Fruit fly (Drosophila melanogaster): ENCODE measurements around the gene mRpL9.
A peak's percentile ranks its signal among the peaks of the same experiment; 100 is the strongest.

Gene mRpL9

dm6 chr3R:15330472-15330871 is at the start of gene mRpL9 (continued):
- TF ChIP-seq CG10462 (GFP tag; optimal IDR thresholded peaks at IDR 0.05): no peak
- TF ChIP-seq CG10979 (tag; optimal IDR thresholded peaks at IDR 0.05): peak; percentile 14
- no peak for TF ChIP-seq CG5953 (GFP tag; IDR thresholded peaks at IDR 0.05)
- TF ChIP-seq mld (GFP tag; IDR thresholded peaks at IDR 0.05; ENCODE audit: partially characterized antibody): no peak
- TF ChIP-seq Nf-YC (tag; optimal IDR thresholded peaks at IDR 0.05): peak; percentile 26
- TF ChIP-seq CG12744 (GFP tag; optimal IDR thresholded peaks at IDR 0.05): peak; percentile 5
- TF ChIP-seq dpn (GFP tag; optimal IDR thresholded peaks at IDR 0.05): peak in 1 of 2 experiments; percentile 34
- TF ChIP-seq Opbp (GFP tag; IDR thresholded peaks at IDR 0.05; ENCODE audit: partially characterized antibody): peak; percentile 38; the same call in 1 of the 3 replicates
- peak; percentile 91 for TF ChIP-seq Abd-B (GFP tag; optimal IDR thresholded peaks at IDR 0.05)
- 0 out of 3 replicates have a peak, but pooled peaks have one; percentile 48 for TF ChIP-seq HLH4C (GFP tag; IDR thresholded peaks at IDR 0.05; ENCODE audit: partially characterized antibody)
- TF ChIP-seq Mrtf (GFP tag; IDR thresholded peaks at IDR 0.05): no peak
- peak; percentile 11 for TF ChIP-seq CG18011 (GFP tag; optimal IDR thresholded peaks at IDR 0.05)
- TF ChIP-seq sima (GFP tag; optimal IDR thresholded peaks at IDR 0.05): no peak
- TF ChIP-seq CG2116 (GFP tag; optimal IDR thresholded peaks at IDR 0.05): peak; percentile 16
- peak; percentile 47 for TF ChIP-seq sens (GFP tag)
- peak; percentile 43; the same call in 1 of the 2 replicates for TF ChIP-seq sob (GFP tag; IDR thresholded peaks at IDR 0.05)
- no peak for TF ChIP-seq br (optimal IDR thresholded peaks at IDR 0.05)
- TF ChIP-seq pzg (GFP tag; optimal IDR thresholded peaks at IDR 0.05): peak; percentile 69
- no peak for TF ChIP-seq CG1792 (GFP tag; optimal IDR thresholded peaks at IDR 0.05)
- peak; percentile 51 for TF ChIP-seq CG17186 (GFP tag; optimal IDR thresholded peaks at IDR 0.05)
- TF ChIP-seq Dp (GFP tag; optimal IDR thresholded peaks at IDR 0.05): peak; percentile 61
- no peak for TF ChIP-seq tup (GFP tag; optimal IDR thresholded peaks at IDR 0.05)
- no peak for TF ChIP-seq croc (GFP tag; conservative IDR thresholded peaks at IDR 0.05)
- no peak for TF ChIP-seq CG6175 (GFP tag; IDR thresholded peaks at IDR 0.05)
- TF ChIP-seq stwl (tag; optimal IDR thresholded peaks at IDR 0.05): peak; percentile 48
- peak; percentile 47; the same call in 1 of the 2 replicates for TF ChIP-seq Rfx (GFP tag; IDR thresholded peaks at IDR 0.05)
- no peak for TF ChIP-seq chn (GFP tag; optimal IDR thresholded peaks at IDR 0.05)
- peak; percentile 43 for TF ChIP-seq CG30403 (GFP tag; optimal IDR thresholded peaks at IDR 0.05)
- peak; percentile 76 for TF ChIP-seq CG4617 (GFP tag; optimal IDR thresholded peaks at IDR 0.05; ENCODE audit: borderline replicate concordance)
- peak; percentile 22 for TF ChIP-seq Mad (GFP tag; optimal IDR thresholded peaks at IDR 0.05)
- peak; percentile 17 for TF ChIP-seq HmgD (GFP tag; optimal IDR thresholded peaks at IDR 0.05)
- peak; percentile 4 for TF ChIP-seq NfI (GFP tag; optimal IDR thresholded peaks at IDR 0.05)
- TF ChIP-seq scrt (GFP tag; optimal IDR thresholded peaks at IDR 0.05): no peak
- TF ChIP-seq Atf6 (GFP tag; IDR thresholded peaks at IDR 0.05): no peak
- TF ChIP-seq CG2120 (GFP tag; optimal IDR thresholded peaks at IDR 0.05): peak; percentile 59
- peak; percentile 10 for TF ChIP-seq zf30C (GFP tag; optimal IDR thresholded peaks at IDR 0.05)
- TF ChIP-seq CTCF (GFP tag; optimal IDR thresholded peaks at IDR 0.05): peak; percentile 26
- TF ChIP-seq CG10321 (GFP tag; IDR thresholded peaks at IDR 0.05): no peak
- TF ChIP-seq CG10654 (GFP tag; optimal IDR thresholded peaks at IDR 0.05): peak; percentile 9
- no peak for TF ChIP-seq CG5245 (GFP tag; optimal IDR thresholded peaks at IDR 0.05)
- no peak for TF ChIP-seq gcm (GFP tag; optimal IDR thresholded peaks at IDR 0.05)
- TF ChIP-seq row (GFP tag; IDR thresholded peaks at IDR 0.05): peak; percentile 72
- TF ChIP-seq lmd (GFP tag; IDR thresholded peaks at IDR 0.05): peak; percentile 24; the same call in 1 of the 2 replicates
- peak; percentile 52 for TF ChIP-seq CG15514 (GFP tag; optimal IDR thresholded peaks at IDR 0.05)
- TF ChIP-seq NC2α (GFP tag; optimal IDR thresholded peaks at IDR 0.05): no peak
- TF ChIP-seq cato (GFP tag; optimal IDR thresholded peaks at IDR 0.05; ENCODE audit: borderline replicate concordance): no peak
- TF ChIP-seq Meics (GFP tag; optimal IDR thresholded peaks at IDR 0.05): peak; percentile 6
- peak; percentile 34; the same call in 1 of the 3 replicates for TF ChIP-seq Doc3 (GFP tag; IDR thresholded peaks at IDR 0.05; ENCODE audit: partially characterized antibody)
- TF ChIP-seq Dll (GFP tag; IDR thresholded peaks at IDR 0.05; ENCODE audit: partially characterized antibody): peak; percentile 49; the same call in 2 of the 4 replicates
- TF ChIP-seq CG1529 (GFP tag; optimal IDR thresholded peaks at IDR 0.05): no peak
- peak; percentile 32 for TF ChIP-seq PHDP (tag; optimal IDR thresholded peaks at IDR 0.05)
